Worm (Caenorhabditis elegans) whole organism, L3 larva: Measurements from ENCODE around the gene F16F9.3.
"Not testable (repeated sequence)": the region's sequence is repeated elsewhere in the genome, so short reads cannot be mapped to it uniquely, and the experiment has no call there.

Experiments used
- ZK546.5 ChIP-seq: sonication (generic microtip); optimal IDR thresholded peaks from 2 replicates; lab custom pipeline; 2017; ENCODE audit warnings: missing biosample characterization, missing genetic modification characterization
- aly-2 ChIP-seq: fragments of 150-350 bp; optimal IDR thresholded peaks from 2 replicates; lab custom pipeline; 2014; ENCODE audit warnings: missing biosample characterization, missing genetic modification characterization
- ceh-9 ChIP-seq: sonication (generic microtip); optimal IDR thresholded peaks from 2 replicates; lab custom pipeline; 2018; ENCODE audit warnings: missing biosample characterization, missing genetic modification characterization
- elt-1 ChIP-seq: fragments of 150-350 bp; optimal IDR thresholded peaks from 2 replicates; lab custom pipeline; 2014; ENCODE audit warnings: missing biosample characterization, missing genetic modification characterization
- elt-2 ChIP-seq: sonication (generic microtip); optimal IDR thresholded peaks from 2 replicates; lab custom pipeline; 2016; ENCODE audit warnings: missing genetic modification reagents, mild to moderate bottlenecking, missing genetic modification characterization, missing compliant biosample characterization
- elt-3 ChIP-seq, 3 experiments: fragments of 150-350 bp in 1 of 3; sonication (generic microtip) in 2 of 3; optimal IDR thresholded peaks; 2 replicates in 2 of 3; 4 replicates in 1 of 3; lab custom pipeline; 2014 to 2017; ENCODE audit warnings: missing biosample characterization in 3 of 3, missing genetic modification characterization in 3 of 3
- eor-1 ChIP-seq, 2 experiments: fragments of 150-350 bp; optimal IDR thresholded peaks; 2 replicates each; lab custom pipeline; 2014 to 2018; ENCODE audit warnings: missing biosample characterization in 2 of 2, missing genetic modification characterization in 2 of 2
- fos-1 ChIP-seq: fragments of 150-350 bp; optimal IDR thresholded peaks from 2 replicates; lab custom pipeline; 2014; ENCODE audit warnings: missing biosample characterization, missing genetic modification characterization
- lin-39 ChIP-seq: fragments of 150-350 bp; optimal IDR thresholded peaks from 2 replicates; lab custom pipeline; 2018; ENCODE audit warnings: missing biosample characterization, missing genetic modification reagents, missing genetic modification characterization
- lsy-12 ChIP-seq: sonication (generic microtip); optimal IDR thresholded peaks from 2 replicates; lab custom pipeline; 2016; ENCODE audit warnings: mild to moderate bottlenecking, missing genetic modification characterization, missing compliant biosample characterization
- mdl-1 ChIP-seq: fragments of 150-350 bp; optimal IDR thresholded peaks from 2 replicates; lab custom pipeline; 2014; ENCODE audit warnings: missing biosample characterization, missing genetic modification characterization
- mml-1 ChIP-seq: fragments of 150-350 bp; sonication (generic microtip); optimal IDR thresholded peaks from 3 replicates; lab custom pipeline; 2014; ENCODE audit warnings: missing biosample characterization, missing genetic modification characterization
- nfya-1 ChIP-seq: sonication (generic microtip); optimal IDR thresholded peaks from 2 replicates; lab custom pipeline; 2017; ENCODE audit warnings: missing genetic modification characterization, mild to moderate bottlenecking, missing compliant biosample characterization, antibody characterized with exemption, moderate library complexity; ENCODE audit not compliant: insufficient read depth
- nhr-23 ChIP-seq: fragments of 150-350 bp; optimal IDR thresholded peaks from 2 replicates; lab custom pipeline; 2014; ENCODE audit warnings: missing biosample characterization, missing genetic modification reagents, missing genetic modification characterization
- nhr-237 ChIP-seq: fragments of 150-350 bp; optimal IDR thresholded peaks from 2 replicates; lab custom pipeline; 2014; ENCODE audit warnings: missing biosample characterization, missing genetic modification characterization
- nhr-28 ChIP-seq: fragments of 150-350 bp; optimal IDR thresholded peaks from 2 replicates; lab custom pipeline; 2014; ENCODE audit warnings: missing biosample characterization, missing genetic modification characterization
- nhr-43 ChIP-seq: sonication (generic microtip); optimal IDR thresholded peaks from 2 replicates; lab custom pipeline; 2016; ENCODE audit warnings: mild to moderate bottlenecking, missing genetic modification characterization, missing compliant biosample characterization; ENCODE audit not compliant: poor library complexity, severe bottlenecking
- nhr-77 ChIP-seq: fragments of 150-350 bp; optimal IDR thresholded peaks from 2 replicates; lab custom pipeline; 2014; ENCODE audit warnings: missing biosample characterization, missing genetic modification characterization
- pha-4 ChIP-seq: fragments of 150-350 bp; optimal IDR thresholded peaks from 2 replicates; lab custom pipeline; 2014; ENCODE audit warnings: missing biosample characterization, missing genetic modification reagents, missing genetic modification characterization
- pqm-1 ChIP-seq: fragments of 150-350 bp; optimal IDR thresholded peaks from 2 replicates; lab custom pipeline; 2017; ENCODE audit warnings: missing biosample characterization, missing genetic modification characterization, inconsistent platforms
- sea-2 ChIP-seq: fragments of 150-350 bp; sonication (generic microtip); optimal IDR thresholded peaks from 4 replicates; lab custom pipeline; 2014; ENCODE audit warnings: missing biosample characterization, missing genetic modification reagents, missing genetic modification characterization
- skn-1 ChIP-seq: fragments of 150-350 bp; optimal IDR thresholded peaks from 2 replicates; lab custom pipeline; 2014; ENCODE audit warnings: missing biosample characterization, missing genetic modification characterization
- tbx-2 ChIP-seq: sonication (generic microtip); optimal IDR thresholded peaks from 2 replicates; lab custom pipeline; 2016; ENCODE audit warnings: mild to moderate bottlenecking, missing genetic modification characterization, missing compliant biosample characterization
- unc-39 ChIP-seq: sonication (generic microtip); optimal IDR thresholded peaks from 4 replicates; lab custom pipeline; 2017; ENCODE audit warnings: missing biosample characterization, missing genetic modification characterization
- unc-62 ChIP-seq: fragments of 150-350 bp; sonication (generic microtip); optimal IDR thresholded peaks from 4 replicates; lab custom pipeline; 2014; ENCODE audit warnings: missing biosample characterization, missing genetic modification reagents, missing genetic modification characterization
- zag-1 ChIP-seq: fragments of 150-350 bp; optimal IDR thresholded peaks from 2 replicates; lab custom pipeline; 2014; ENCODE audit warnings: missing biosample characterization, missing genetic modification characterization
- ztf-11 ChIP-seq: fragments of 150-350 bp; optimal IDR thresholded peaks from 2 replicates; lab custom pipeline; 2014; ENCODE audit warnings: missing biosample characterization, missing genetic modification characterization
- ztf-4 ChIP-seq: fragments of 150-350 bp; optimal IDR thresholded peaks from 2 replicates; lab custom pipeline; 2014; ENCODE audit warnings: missing biosample characterization, missing genetic modification characterization

F16F9.3 gene

DNA sequence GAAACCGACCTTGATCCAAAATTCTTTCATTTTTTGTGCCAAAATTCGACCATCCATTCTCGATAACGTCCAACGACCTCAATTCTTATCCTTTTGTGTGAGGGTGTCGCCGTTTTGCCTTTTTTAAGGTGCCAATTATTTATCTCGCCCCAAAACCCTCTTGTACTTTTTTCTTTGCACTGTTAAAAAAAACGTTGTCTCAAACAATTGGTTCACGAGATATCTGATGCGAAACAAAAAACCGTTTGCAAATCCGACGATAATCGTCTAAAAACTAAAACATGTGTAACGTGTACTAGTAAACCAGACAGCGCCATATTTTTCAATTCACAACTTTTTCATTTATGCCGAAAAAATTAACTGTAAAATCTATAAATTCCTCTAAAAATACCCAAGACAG lies at the start of gene F16F9.3:
Gene F16F9.3 (plus strand): TSS at position 301 of the 400 bp plus-strand sequence.
- TF ChIP-seq zag-1: no peak

DNA sequence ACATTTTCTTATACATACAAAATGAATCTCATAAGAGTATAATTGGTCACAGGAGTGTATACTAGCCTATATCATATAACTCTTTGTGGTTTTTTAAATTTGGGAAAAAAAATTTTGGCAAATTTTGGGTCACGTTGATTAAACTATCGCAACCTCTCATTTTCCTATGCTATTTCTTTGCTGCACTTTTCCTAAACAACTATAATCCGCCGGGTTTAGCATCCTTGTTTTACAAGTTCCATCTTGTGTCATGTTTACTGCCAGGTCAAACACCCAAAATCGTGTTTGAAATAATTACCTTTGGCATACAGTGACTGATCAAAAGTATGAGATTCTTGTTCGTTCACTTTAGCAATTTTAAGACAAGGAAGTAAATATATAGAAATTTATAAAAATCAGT lies 49.1 kb upstream of the F16F9.3 start, which contains the start of gene sulp-3:
Gene sulp-3 (minus strand): TSS at position 101 of the 400 bp plus-strand sequence.
- TF ChIP-seq mml-1 (tag; lab: Kevin White, UChicago) (no peak), tbx-2 (tag; lab: Kevin White, UChicago) (no peak), nhr-237 (tag; lab: Kevin White, UChicago) (no peak)

DNA sequence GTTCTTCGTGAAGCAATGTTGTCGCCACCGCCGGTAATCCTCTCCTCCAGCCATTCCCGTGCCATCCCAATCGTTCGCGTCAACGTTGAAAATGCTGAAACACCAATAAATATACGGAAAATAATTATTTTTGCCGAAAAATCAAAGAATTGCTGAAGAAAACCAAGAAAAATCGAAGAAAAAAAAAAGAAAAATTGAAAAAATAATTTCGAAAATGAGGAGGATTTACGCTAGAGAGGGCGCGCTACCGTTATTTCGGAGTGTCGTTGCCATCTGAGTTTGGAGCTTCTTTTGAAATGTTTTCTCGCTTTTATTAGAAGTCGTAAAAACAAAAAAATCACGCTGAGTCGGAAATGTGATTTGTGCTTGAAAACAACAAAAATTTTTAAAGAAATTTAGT lies 46.7 kb upstream of the F16F9.3 start, which contains the start of gene F08F1.9:
Gene F08F1.9 (minus strand): TSS at position 101 of the 400 bp plus-strand sequence.
- TF ChIP-seq elt-1; elt-3 (tag; optimal IDR thresholded peaks at IDR 0.05; lab: Kevin White, UChicago); nhr-77 (tag; lab: Kevin White, UChicago): not testable (repeated sequence)

DNA sequence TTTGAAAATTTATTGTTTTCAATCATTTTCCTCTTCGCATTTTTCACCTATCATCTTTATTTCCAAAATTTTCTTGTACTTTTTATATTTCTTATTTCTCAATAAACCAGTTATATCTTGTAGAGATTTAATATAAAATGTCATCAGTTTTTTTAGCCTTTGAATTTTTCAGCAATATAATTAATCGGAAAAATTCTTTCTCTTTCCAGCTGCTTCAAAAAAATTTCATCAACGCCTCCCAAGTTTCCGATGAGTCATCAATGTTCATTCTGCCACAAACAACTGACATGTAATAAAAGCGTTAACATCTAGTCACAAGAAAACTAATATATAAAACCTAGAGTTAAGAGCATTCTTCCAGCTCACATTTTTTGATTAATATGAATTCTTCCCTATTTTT lies 44.3 kb upstream of the F16F9.3 start, which contains the start of gene F08F1.4:
Gene F08F1.4 (plus strand): TSS at position 301 of the 400 bp plus-strand sequence.
- TF ChIP-seq fos-1 (tag; lab: Kevin White, UChicago) (no peak), tbx-2 (tag; lab: Kevin White, UChicago) (no peak), sea-2 (GFP tag; lab: Kevin White, UChicago) (no peak), aly-2 (tag; lab: Kevin White, UChicago) (no peak), nhr-237 (tag; lab: Kevin White, UChicago) (no peak), pha-4 (no peak), mdl-1 (tag; lab: Kevin White, UChicago) (no peak), pqm-1 (tag; lab: Kevin White, UChicago) (no peak)

DNA sequence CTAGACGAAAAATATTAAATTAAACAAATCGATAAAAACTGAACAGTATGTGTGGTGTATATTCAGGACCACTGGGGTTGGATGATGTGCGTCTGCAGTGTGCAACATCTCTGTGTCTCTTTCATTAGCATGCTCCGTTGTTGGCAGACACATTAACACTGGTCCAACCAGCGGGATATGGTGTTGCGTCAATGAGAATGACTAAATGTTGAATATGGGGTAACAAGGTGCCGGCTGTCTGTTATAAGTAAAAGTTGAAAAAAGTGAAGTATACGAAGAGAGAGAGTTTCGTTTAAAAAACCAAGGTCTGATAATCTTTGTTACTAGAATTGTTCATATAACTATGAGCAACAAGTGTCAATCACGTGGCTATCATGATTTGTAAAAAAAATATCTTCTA lies 40.6 kb upstream of the F16F9.3 start, which contains the start of gene ced-8:
Gene ced-8 (minus strand): TSS at position 101 of the 400 bp plus-strand sequence.
- TF ChIP-seq ZK546.5 (tag; lab: Kevin White, UChicago) (no peak), lsy-12 (tag; lab: Kevin White, UChicago) (no peak), unc-62 (GFP tag; lab: Kevin White, UChicago) (no peak), nhr-28 (tag; lab: Kevin White, UChicago) (no peak), ztf-11 (tag; lab: Kevin White, UChicago) (no peak), nhr-43 (tag; lab: Kevin White, UChicago) (peak; percentile 35), eor-1 (tag; optimal IDR thresholded peaks at IDR 0.05; lab: Kevin White, UChicago) (no peak)

DNA sequence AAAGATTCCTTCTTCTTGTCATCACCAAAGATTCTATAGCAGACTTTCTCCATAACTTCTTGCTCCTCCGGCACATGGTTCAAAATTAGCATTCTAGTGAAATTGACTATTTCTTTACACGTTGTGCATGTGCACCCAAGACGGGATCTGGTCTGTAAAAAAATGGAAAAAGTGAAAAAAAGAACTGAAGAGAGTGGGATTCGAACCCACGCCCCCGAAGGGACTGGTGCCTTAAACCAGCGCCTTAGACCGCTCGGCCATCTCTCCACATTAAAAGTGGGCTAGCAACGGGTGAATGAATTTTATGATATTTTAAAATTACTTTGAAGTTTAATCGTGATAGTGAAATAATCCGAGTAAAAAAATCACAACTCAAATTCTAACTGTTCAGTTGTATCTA lies 39.7 kb upstream of the F16F9.3 start:
- TF ChIP-seq nhr-43 (tag; lab: Kevin White, UChicago) (no peak), nfya-1 (peak; percentile 9)

DNA sequence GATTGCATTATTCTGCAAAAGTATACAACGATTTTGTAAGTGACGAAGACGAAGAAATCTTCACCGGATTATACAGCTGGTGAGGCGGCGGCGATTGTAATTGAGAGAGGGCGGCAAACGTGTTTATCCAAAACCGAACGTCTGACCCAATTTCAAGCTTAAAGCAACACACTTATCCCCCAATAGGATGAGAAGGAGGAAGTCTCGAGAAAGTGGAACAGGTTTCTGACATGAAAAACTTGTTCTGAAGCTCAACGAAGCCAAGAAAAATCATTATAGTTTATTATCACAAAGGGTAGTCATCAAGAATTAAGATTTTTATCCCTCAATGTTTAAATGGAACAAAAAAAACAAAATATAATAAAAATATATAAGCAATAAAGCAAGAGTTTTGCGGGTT lies 39.0 kb upstream of the F16F9.3 start, which contains the start of gene spp-13:
Gene spp-13 (minus strand): TSS at position 143 of the 400 bp plus-strand sequence.
- no peak for TF ChIP-seq ceh-9 (tag; lab: Kevin White, UChicago)
- no peak for TF ChIP-seq lin-39 (tag; lab: Kevin White, UChicago)
- no peak for TF ChIP-seq zag-1
- peak; percentile 70 for TF ChIP-seq nhr-43 (tag; lab: Kevin White, UChicago)
- no peak for TF ChIP-seq unc-39 (tag; lab: Kevin White, UChicago)
- no peak for TF ChIP-seq lsy-12 (tag; lab: Kevin White, UChicago)
- no peak for TF ChIP-seq elt-1
- peak; percentile 92 for TF ChIP-seq nhr-23 (tag; lab: Kevin White, UChicago)
- TF ChIP-seq ztf-4 (tag; lab: Kevin White, UChicago): no peak

DNA sequence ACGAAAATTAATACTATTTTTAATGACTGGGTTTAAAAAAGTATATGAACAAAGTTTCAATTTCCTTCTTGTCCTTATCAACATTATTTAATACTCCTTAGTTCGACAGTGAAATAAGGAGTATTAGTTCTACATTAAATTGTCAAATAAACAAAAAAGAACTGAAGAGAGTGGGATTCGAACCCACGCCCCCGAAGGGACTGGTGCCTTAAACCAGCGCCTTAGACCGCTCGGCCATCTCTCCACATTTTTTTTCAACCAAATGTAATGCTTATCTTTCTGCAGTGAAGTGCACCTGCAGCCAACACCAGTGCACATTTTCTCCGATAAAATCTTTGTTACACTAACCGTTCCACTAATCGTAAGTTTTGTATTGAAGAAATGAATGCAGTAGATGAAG lies 38.2 kb upstream of the F16F9.3 start:
- TF ChIP-seq pha-4 (peak; percentile 6), eor-1 (tag; optimal IDR thresholded peaks at IDR 0.05; lab: Kevin White, UChicago) (no peak), sea-2 (GFP tag; lab: Kevin White, UChicago) (no peak), nhr-23 (tag; lab: Kevin White, UChicago) (peak; percentile 1), ztf-11 (tag; lab: Kevin White, UChicago) (no peak), elt-1 (peak; percentile 52), tbx-2 (tag; lab: Kevin White, UChicago) (no peak), elt-2 (tag; lab: Kevin White, UChicago) (peak; percentile 28), skn-1 (tag; lab: Kevin White, UChicago) (no peak)
